Worm (Caenorhabditis elegans): ENCODE measurements around the gene C24D10.49.

ce11 chrIV:5195531-5195930 lies 38.4 kb upstream of the C24D10.49 start, which contains the start of gene gpa-18:
- TF ChIP-seq ama-1 (optimal IDR thresholded peaks at IDR 0.05): no peak
- no peak for TF ChIP-seq ceh-13 (GFP tag; optimal IDR thresholded peaks at IDR 0.05)
- TF ChIP-seq tbx-11 (GFP tag; IDR thresholded peaks at IDR 0.05): no peak
- TF ChIP-seq flt-1 (GFP tag; IDR thresholded peaks at IDR 0.05): no peak
- TF ChIP-seq aly-1 (tag; optimal IDR thresholded peaks at IDR 0.05): no peak
- no peak for TF ChIP-seq hmbx-1 (tag; optimal IDR thresholded peaks at IDR 0.05)

All from whole organism, early embryonic.